Worm (Caenorhabditis elegans) whole organism, late embryonic: ENCODE results near the gene H35N09.2.

Experiments
- K09A11.1 ChIP-seq: sonication (generic microtip); optimal IDR thresholded peaks from 2 replicates; lab custom pipeline; 2017; ENCODE audit warnings: antibody characterized with exemption, mild to moderate bottlenecking, missing genetic modification characterization, missing compliant biosample characterization; ENCODE audit not compliant: insufficient read depth
- ama-1 ChIP-seq: fragments of 150-350 bp; optimal IDR thresholded peaks from 2 replicates; lab custom pipeline; 2014
- eyg-1 ChIP-seq: sonication (generic microtip); optimal IDR thresholded peaks from 2 replicates; lab custom pipeline; 2016; ENCODE audit warnings: missing genotype, missing genetic modification characterization, missing compliant biosample characterization
- hlh-15 ChIP-seq: sonication (generic microtip); optimal IDR thresholded peaks from 2 replicates; lab custom pipeline; 2016; ENCODE audit warnings: missing genetic modification characterization, missing compliant biosample characterization
- hlh-30 ChIP-seq: sonication (generic microtip); optimal IDR thresholded peaks from 2 replicates; lab custom pipeline; 2017; ENCODE audit warnings: antibody characterized with exemption, missing genetic modification characterization, missing compliant biosample characterization; ENCODE audit not compliant: insufficient read depth
- tbx-7 ChIP-seq: sonication (generic microtip); optimal IDR thresholded peaks from 2 replicates; lab custom pipeline; 2016; ENCODE audit warnings: missing genotype, missing genetic modification characterization, missing compliant biosample characterization
- unc-55 ChIP-seq: sonication (generic microtip); optimal IDR thresholded peaks from 2 replicates; lab custom pipeline; 2017; ENCODE audit warnings: missing biosample characterization, missing genetic modification reagents, missing genetic modification characterization
- unc-86 ChIP-seq: sonication (generic microtip); optimal IDR thresholded peaks from 2 replicates; lab custom pipeline; 2016; ENCODE audit warnings: missing genetic modification characterization, missing compliant biosample characterization

- no peak for TF ChIP-seq tbx-7 (tag; lab: Kevin White, UChicago)
- no peak for TF ChIP-seq unc-86 (tag; lab: Kevin White, UChicago)
- no peak for TF ChIP-seq hlh-30 (tag; lab: Kevin White, UChicago)
- no peak for TF ChIP-seq hlh-15 (tag; lab: Kevin White, UChicago)
- no peak for TF ChIP-seq eyg-1 (tag; lab: Kevin White, UChicago)
- TF ChIP-seq K09A11.1, result no peak
- TF ChIP-seq unc-55 (GFP tag; lab: Kevin White, UChicago), result no peak
- TF ChIP-seq ama-1, result no peak
These were observed 8.2 kb upstream of the H35N09.2 start, which contains the start of gene K01A12.2 for ce11 chrX:8613053-8613452.
